Fruit fly (Drosophila melanogaster): ENCODE measurements around the gene mtTFB2.

Gene mtTFB2

DNA sequence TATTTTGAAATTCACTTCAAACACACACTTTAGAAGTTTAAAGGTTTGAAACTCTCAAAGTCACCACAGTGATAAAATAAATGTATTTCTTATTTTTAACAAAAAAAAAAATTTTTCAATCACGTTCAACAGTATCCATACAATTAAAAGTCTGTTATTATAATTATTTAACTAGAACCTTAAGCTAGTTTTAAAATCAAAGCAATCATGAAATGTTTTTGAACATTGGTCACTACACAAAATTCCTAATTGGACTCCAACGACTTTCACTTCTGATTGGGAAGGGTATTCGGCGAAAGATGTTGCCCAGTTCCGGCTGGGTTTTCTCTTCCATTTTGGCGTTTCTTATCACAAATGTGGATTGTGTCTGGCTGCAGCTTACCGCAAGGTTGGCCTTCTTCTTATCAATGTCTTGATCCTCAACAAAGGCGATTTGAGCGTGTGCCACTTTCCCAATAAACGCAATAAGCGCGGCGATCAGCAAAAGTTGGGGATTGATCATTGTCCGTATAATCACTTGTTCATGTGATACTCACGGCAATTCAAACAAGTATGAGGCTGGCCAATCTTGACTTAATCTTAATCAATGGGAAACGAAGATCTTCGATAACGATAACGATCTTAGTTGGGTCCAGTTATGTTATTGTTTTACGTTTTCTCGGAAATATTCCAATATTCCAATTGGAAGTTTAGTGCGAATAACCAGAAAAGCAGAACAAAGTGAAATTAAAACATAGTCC, 2.8 kb downstream of the mtTFB2 start:
- TF ChIP-seq CTCF (optimal IDR thresholded peaks at IDR 0.05) (no peak), CG8478 (optimal IDR thresholded peaks at IDR 0.05) (no peak)

DNA sequence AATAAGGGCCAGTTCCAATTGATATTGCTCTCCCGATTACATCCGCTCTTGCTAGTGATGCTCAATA, 3.2 kb downstream of the mtTFB2 start, which contains the start of gene CG12811:
Gene CG12811, minus strand, starts transcription at position 23 of the 67 bp plus-strand sequence.
- no peak for TF ChIP-seq CTCF (optimal IDR thresholded peaks at IDR 0.05)
- no peak for TF ChIP-seq CG8478 (optimal IDR thresholded peaks at IDR 0.05)

DNA sequence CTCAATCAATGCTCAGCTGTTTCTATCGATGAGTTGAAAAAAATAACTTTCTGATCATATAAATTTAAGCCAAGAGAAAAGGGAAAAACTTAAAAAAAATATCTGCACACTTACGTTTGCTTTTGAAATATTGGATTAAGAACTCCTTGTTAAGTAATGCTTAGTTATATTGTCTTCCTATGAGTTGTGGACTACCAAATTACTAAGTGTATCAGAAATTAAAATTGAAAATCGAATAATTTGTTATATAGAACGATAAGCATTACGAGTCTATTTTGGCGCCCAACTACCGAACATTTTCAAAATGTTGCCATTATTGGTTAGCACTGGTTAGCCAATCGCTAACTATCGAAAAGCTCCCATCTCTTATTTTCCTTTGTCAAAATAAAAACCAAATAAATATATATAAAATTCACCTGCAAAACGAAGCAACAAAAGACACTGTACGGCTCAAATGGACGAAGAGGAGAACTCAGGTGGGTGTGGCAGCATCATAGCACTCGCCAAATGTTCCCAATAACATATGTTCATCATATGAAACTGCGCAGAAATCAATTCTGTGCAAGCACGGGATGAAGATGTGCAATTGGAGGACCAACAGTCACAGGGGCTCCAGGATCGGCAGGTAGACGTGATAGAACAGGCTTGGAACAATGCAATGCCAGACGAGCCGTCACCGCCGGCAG, 3.6 kb downstream of the mtTFB2 start, which contains the start of gene ohgt:
Gene ohgt, plus strand, starts transcription at position 358 of the 686 bp plus-strand sequence.
- TF ChIP-seq CG8478 (optimal IDR thresholded peaks at IDR 0.05) (no peak), CTCF (optimal IDR thresholded peaks at IDR 0.05) (no peak)

- TF ChIP-seq CTCF (optimal IDR thresholded peaks at IDR 0.05): no peak
- TF ChIP-seq CG8478 (optimal IDR thresholded peaks at IDR 0.05): no peak
Measured at dm6 chr3R:10052695-10053382, 7.5 kb downstream of the mtTFB2 start, which contains the start of the genes Fancl and Npc2e. TSS of gene Fancl (minus strand) at chr3R:10052869. TSS of gene Npc2e (plus strand) at chr3R:10053332.

DNA sequence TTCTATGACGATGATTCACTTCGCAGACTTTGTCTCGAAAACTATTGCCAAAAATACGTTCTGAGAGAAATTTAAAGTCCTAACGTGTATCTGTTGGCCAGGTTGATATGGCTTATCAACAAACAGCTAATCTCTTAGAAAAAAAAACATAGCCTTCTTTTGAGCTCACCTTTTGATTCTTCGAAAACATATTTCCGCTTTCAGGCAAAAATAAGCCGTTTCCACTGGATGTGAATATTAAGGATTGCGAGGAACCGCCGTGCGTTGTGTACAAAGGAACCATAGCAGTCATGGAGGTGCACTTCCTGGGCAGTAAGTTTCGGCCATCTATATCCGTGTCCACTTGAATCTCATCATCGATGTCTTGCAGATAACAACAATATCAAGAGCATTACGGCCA, 8.2 kb downstream of the mtTFB2 start:
- TF ChIP-seq CG8478 (optimal IDR thresholded peaks at IDR 0.05) (no peak), CTCF (optimal IDR thresholded peaks at IDR 0.05) (no peak)

dm6 chr3R:10054278-10054975, 9.1 kb downstream of the mtTFB2 start:
- TF ChIP-seq CG8478 (optimal IDR thresholded peaks at IDR 0.05) (no peak), CTCF (optimal IDR thresholded peaks at IDR 0.05) (no peak)

dm6 chr3R:10055004-10055403, 9.6 kb downstream of the mtTFB2 start:
- TF ChIP-seq CG8478 (optimal IDR thresholded peaks at IDR 0.05) (no peak), CTCF (optimal IDR thresholded peaks at IDR 0.05) (no peak)

DNA sequence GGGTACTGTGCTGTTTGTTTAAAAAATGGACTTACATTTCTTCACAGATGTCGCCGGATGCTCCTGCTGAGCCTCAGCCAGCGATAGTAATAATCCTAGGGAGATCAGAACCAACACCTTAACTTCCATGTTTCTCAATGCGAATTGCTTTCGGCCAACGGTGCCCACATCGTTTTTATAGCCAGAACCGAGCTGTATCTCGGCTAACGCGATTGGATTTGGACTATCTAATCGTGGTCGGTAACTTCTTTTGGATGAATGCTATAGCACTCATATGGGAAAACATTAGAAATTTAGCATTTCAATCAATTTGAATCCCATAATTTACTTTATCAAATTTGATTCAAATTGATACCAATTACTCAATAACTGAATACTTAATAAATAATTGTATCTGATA, 10.6 kb downstream of the mtTFB2 start, which contains the start of gene Npc2d:
Gene Npc2d, minus strand, starts transcription at position 133 of the 400 bp plus-strand sequence.
- TF ChIP-seq CG8478 (optimal IDR thresholded peaks at IDR 0.05): no peak
- no peak for TF ChIP-seq CTCF (optimal IDR thresholded peaks at IDR 0.05)

dm6 chr3R:10056647-10057046, 11.3 kb downstream of the mtTFB2 start:
- TF ChIP-seq CTCF (optimal IDR thresholded peaks at IDR 0.05) (no peak), CG8478 (optimal IDR thresholded peaks at IDR 0.05) (no peak)

DNA sequence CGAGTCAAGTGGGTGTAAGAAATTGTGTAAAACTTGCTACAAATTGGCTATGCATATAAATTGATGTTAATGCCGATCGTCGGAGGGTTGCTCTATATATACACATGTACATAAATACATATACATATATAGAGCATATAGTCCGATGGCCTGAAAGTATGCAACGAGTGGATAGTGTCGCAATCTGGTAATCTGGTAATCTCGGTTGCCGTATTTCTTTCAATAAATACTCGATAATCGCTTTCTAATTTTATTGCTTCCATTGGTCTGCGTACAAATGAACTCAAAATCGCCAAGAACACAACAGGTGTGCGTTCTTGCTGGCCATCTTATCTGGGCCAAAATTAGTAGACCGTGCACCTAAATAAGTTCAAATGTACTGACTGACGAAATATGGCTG, 14.0 kb downstream of the mtTFB2 start:
- TF ChIP-seq CG8478 (optimal IDR thresholded peaks at IDR 0.05) (no peak), CTCF (optimal IDR thresholded peaks at IDR 0.05) (no peak)

- TF ChIP-seq CTCF (optimal IDR thresholded peaks at IDR 0.05): no peak
- no peak for TF ChIP-seq CG8478 (optimal IDR thresholded peaks at IDR 0.05)
Measured at dm6 chr3R:10059952-10060351, 14.6 kb downstream of the mtTFB2 start, which contains the start of gene Npc2c. TSS of gene Npc2c (plus strand) at chr3R:10060252.

DNA sequence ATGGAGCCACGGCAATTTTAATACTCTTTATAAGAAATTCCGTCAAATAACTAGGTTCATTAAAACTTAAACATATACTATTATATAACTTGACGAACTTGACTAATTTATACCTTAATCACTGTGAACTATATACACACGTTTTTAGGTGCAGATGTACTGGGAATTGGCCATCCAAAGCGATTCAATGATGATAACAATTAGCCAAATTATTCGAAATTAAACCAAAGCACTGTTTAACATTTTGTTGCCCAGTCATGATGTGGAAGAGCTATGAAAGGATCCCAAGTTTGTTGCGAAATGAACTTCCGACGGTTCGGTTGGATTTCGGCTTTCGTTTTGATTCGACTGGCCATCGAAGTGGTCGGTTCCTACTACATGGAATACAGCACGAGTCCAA, 16.9 kb downstream of the mtTFB2 start, which contains the start of gene CG33630:
Gene CG33630, plus strand, starts transcription at position 301 of the 400 bp plus-strand sequence.
- TF ChIP-seq CG8478 (optimal IDR thresholded peaks at IDR 0.05): no peak
- TF ChIP-seq CTCF (optimal IDR thresholded peaks at IDR 0.05): no peak

DNA sequence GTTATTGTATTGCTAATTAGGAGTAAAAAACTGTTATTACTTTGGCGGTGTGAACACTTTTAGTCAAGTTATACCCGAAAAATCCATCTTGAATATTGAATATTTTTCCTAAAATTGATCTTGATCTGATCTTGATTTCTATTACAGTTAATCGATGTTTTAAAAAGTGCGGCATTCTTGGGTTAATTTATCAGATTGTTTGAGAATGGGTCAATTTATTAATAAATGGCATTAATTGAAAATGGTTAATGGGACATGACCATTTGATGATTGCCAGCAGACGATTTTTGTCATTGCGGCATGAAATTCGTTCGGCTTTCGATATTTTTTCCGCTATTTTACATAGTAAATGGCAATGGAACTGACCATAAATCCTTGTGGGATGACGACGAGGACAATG, 18.3 kb downstream of the mtTFB2 start, which contains the start of gene CG33631:
Gene CG33631, plus strand, starts transcription at position 301 of the 400 bp plus-strand sequence.
- TF ChIP-seq CTCF (optimal IDR thresholded peaks at IDR 0.05) (no peak), CG8478 (optimal IDR thresholded peaks at IDR 0.05) (no peak)

dm6 chr3R:10066470-10066869, 21.1 kb downstream of the mtTFB2 start, which contains the start of gene CG33783:
TSS of gene CG33783 (plus strand) at chr3R:10066770.
- TF ChIP-seq CTCF (optimal IDR thresholded peaks at IDR 0.05) (no peak), CG8478 (optimal IDR thresholded peaks at IDR 0.05) (no peak)

DNA sequence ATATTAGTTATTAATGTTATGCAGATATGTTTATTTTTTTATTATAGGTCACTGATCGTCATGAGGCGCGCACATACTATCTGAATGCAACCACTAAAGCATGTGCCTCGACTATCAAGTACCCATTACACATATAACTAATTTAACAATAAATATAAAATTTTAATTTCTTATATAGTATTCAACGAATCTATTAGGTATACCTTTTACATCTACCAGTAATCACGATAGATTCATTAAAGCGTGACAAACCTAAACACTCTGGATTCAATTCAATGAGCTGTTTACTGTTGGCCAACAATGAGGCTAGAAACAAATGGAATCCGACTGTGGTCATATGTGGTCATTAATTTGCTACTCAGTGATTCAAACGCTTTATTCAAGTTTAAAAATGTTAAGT, 22.2 kb downstream of the mtTFB2 start, which contains the start of gene CG33784:
Gene CG33784, plus strand, starts transcription at position 301 of the 400 bp plus-strand sequence.
- TF ChIP-seq CG8478 (optimal IDR thresholded peaks at IDR 0.05) (no peak), CTCF (optimal IDR thresholded peaks at IDR 0.05) (no peak)
